Fruit fly (Drosophila melanogaster): ENCODE data around the gene CG10252.

- TF ChIP-seq pan (optimal IDR thresholded peaks at IDR 0.05), result no peak
- no peak for TF ChIP-seq EcR (GFP tag; optimal IDR thresholded peaks at IDR 0.05)
- no peak for TF ChIP-seq CG8478 (optimal IDR thresholded peaks at IDR 0.05)
- TF ChIP-seq usp (GFP tag; optimal IDR thresholded peaks at IDR 0.05), result no peak
Measured at dm6 chr3R:23646183-23646582, 49.9 kb downstream of the CG10252 start.

Data from whole organism.